Fruit fly (Drosophila melanogaster) whole organism, prepupa: ENCODE measurements around the gene Rassf.
A peak's percentile ranks its signal among the peaks of the same experiment; 100 is the strongest.

Source experiments
- Blimp-1 ChIP-seq: fragments of 200-800 bp; sonication (Bioruptor generic); optimal IDR thresholded peaks from 3 replicates; lab custom pipeline; 2017; ENCODE audit warnings: missing biosample characterization, missing genetic modification characterization, mild to moderate bottlenecking, moderate library complexity, missing genetic modification reagents
- CG10669 ChIP-seq: fragments of 200-800 bp; sonication (Bioruptor generic); optimal IDR thresholded peaks from 3 replicates; lab custom pipeline; 2018; ENCODE audit warnings: missing biosample characterization, mild to moderate bottlenecking, missing genetic modification characterization, moderate library complexity
- CG15336 ChIP-seq: fragments of 200-800 bp; sonication (Bioruptor generic); IDR thresholded peaks from 2 replicates; pipeline ENCODE4 v1.3.6; 2022; ENCODE audit warnings: missing biosample characterization, missing genetic modification characterization
- CG1621 ChIP-seq: fragments of 200-800 bp; sonication (Bioruptor generic); optimal IDR thresholded peaks from 3 replicates; lab custom pipeline; 2018; ENCODE audit warnings: missing biosample characterization, mild to moderate bottlenecking, missing genetic modification characterization
- CG3032 ChIP-seq: fragments of 200-800 bp; optimal IDR thresholded peaks from 2 replicates; lab custom pipeline; 2019; ENCODE audit warnings: missing biosample characterization, mild to moderate bottlenecking, missing genetic modification characterization, moderate library complexity
- CG32006 ChIP-seq: fragments of 200-800 bp; sonication (Bioruptor generic); optimal IDR thresholded peaks from 3 replicates; lab custom pipeline; 2017; ENCODE audit warnings: missing biosample characterization, mild to moderate bottlenecking, missing genetic modification characterization
- CG34406 ChIP-seq: fragments of 200-800 bp; sonication (Bioruptor generic); optimal IDR thresholded peaks from 3 replicates; lab custom pipeline; 2016; ENCODE audit warnings: missing biosample characterization, missing genetic modification characterization
- CG4318 ChIP-seq: fragments of 200-800 bp; sonication (Bioruptor generic); optimal IDR thresholded peaks from 3 replicates; lab custom pipeline; 2017; ENCODE audit warnings: missing biosample characterization, mild to moderate bottlenecking, missing genetic modification characterization
- CG6163 ChIP-seq: fragments of 200-800 bp; sonication (Bioruptor generic); IDR thresholded peaks from 3 replicates; pipeline ENCODE4 v1.3.6; 2022; ENCODE audit warnings: missing biosample characterization, missing genetic modification characterization
- CG6808 ChIP-seq: fragments of 200-800 bp; sonication (Bioruptor generic); optimal IDR thresholded peaks from 3 replicates; lab custom pipeline; 2017; ENCODE audit warnings: missing biosample characterization, missing genetic modification characterization, mild to moderate bottlenecking, moderate library complexity, missing genetic modification reagents
- CG8119 ChIP-seq: fragments of 200-800 bp; sonication (Bioruptor generic); IDR thresholded peaks from 3 replicates; pipeline ENCODE4 v1.3.6; 2022; ENCODE audit warnings: missing biosample characterization, missing genetic modification characterization
- CG8632 ChIP-seq: fragments of 200-800 bp; sonication (Bioruptor generic); optimal IDR thresholded peaks from 3 replicates; lab custom pipeline; 2016; ENCODE audit warnings: missing biosample characterization, missing genetic modification characterization
- CG9139 ChIP-seq: fragments of 200-800 bp; sonication (Bioruptor generic); optimal IDR thresholded peaks from 3 replicates; lab custom pipeline; 2017; ENCODE audit warnings: missing biosample characterization, mild to moderate bottlenecking, missing genetic modification characterization
- Eip78C ChIP-seq: fragments of 200-800 bp; sonication (Bioruptor generic); peaks from one replicate; lab custom pipeline; 2016; ENCODE audit warnings: missing biosample characterization, missing genetic modification characterization
- Eip93F ChIP-seq: fragments of 200-800 bp; sonication (Bioruptor generic); optimal IDR thresholded peaks from 2 replicates; lab custom pipeline; 2016; ENCODE audit warnings: missing biosample characterization, mild to moderate bottlenecking, missing genetic modification characterization
- Gug ChIP-seq: fragments of 200-800 bp; sonication (Bioruptor generic); IDR thresholded peaks from 2 replicates; pipeline ENCODE4 v1.3.6; 2022; ENCODE audit warnings: missing biosample characterization, missing genetic modification characterization
- Hr38 ChIP-seq: sonication (Bioruptor generic); optimal IDR thresholded peaks from 2 replicates; lab custom pipeline; 2016; ENCODE audit warnings: missing biosample characterization, missing genetic modification characterization
- Hr39 ChIP-seq: fragments of 200-800 bp; sonication (Bioruptor generic); optimal IDR thresholded peaks from 2 replicates; lab custom pipeline; 2016; ENCODE audit warnings: missing biosample characterization, missing genetic modification characterization
- Hr4 ChIP-seq: fragments of 200-800 bp; sonication (Bioruptor generic); optimal IDR thresholded peaks from 3 replicates; lab custom pipeline; 2016; ENCODE audit warnings: missing biosample characterization, missing genetic modification characterization
- Lpt ChIP-seq: fragments of 200-800 bp; sonication (Bioruptor generic); optimal IDR thresholded peaks from 3 replicates; lab custom pipeline; 2016; ENCODE audit warnings: missing biosample characterization, missing genetic modification characterization
- Met ChIP-seq: fragments of 200-800 bp; sonication (Bioruptor generic); optimal IDR thresholded peaks from 3 replicates; lab custom pipeline; 2016; ENCODE audit warnings: missing biosample characterization, missing genetic modification characterization
- OdsH ChIP-seq: fragments of 200-800 bp; sonication (Bioruptor generic); optimal IDR thresholded peaks from 3 replicates; lab custom pipeline; 2016; ENCODE audit warnings: missing biosample characterization, missing genetic modification characterization
- Smox ChIP-seq: fragments of 200-800 bp; sonication (Bioruptor generic); optimal IDR thresholded peaks from 3 replicates; lab custom pipeline; 2016; ENCODE audit warnings: missing biosample characterization, missing genetic modification characterization
- Sox14 ChIP-seq: fragments of 200-800 bp; sonication (Bioruptor generic); optimal IDR thresholded peaks from 3 replicates; lab custom pipeline; 2016; ENCODE audit warnings: missing biosample characterization, missing genetic modification characterization
- acj6 ChIP-seq: fragments of 200-800 bp; sonication (Bioruptor generic); optimal IDR thresholded peaks from 3 replicates; lab custom pipeline; 2016; ENCODE audit warnings: missing biosample characterization, missing genetic modification characterization
- cyc ChIP-seq: fragments of 200-800 bp; sonication (Bioruptor generic); optimal IDR thresholded peaks from 3 replicates; lab custom pipeline; 2016; ENCODE audit warnings: missing biosample characterization, missing genetic modification characterization
- dac ChIP-seq: fragments of 200-800 bp; sonication (Bioruptor generic); optimal IDR thresholded peaks from 2 replicates; lab custom pipeline; 2017; ENCODE audit warnings: missing biosample characterization, mild to moderate bottlenecking, missing genetic modification characterization
- dsx ChIP-seq: fragments of 200-800 bp; optimal IDR thresholded peaks from 3 replicates; lab custom pipeline; 2019; ENCODE audit warnings: missing biosample characterization, mild to moderate bottlenecking, missing genetic modification characterization, moderate library complexity; ENCODE audit not compliant: poor library complexity, severe bottlenecking
- esn ChIP-seq: fragments of 200-800 bp; sonication (Bioruptor generic); optimal IDR thresholded peaks from 2 replicates; lab custom pipeline; 2016; ENCODE audit warnings: missing biosample characterization, mild to moderate bottlenecking, missing genetic modification characterization, moderate library complexity
- fd59A ChIP-seq: fragments of 200-800 bp; sonication (Bioruptor generic); optimal IDR thresholded peaks from 2 replicates; lab custom pipeline; 2017; ENCODE audit warnings: missing biosample characterization, mild to moderate bottlenecking, missing genetic modification characterization, missing genetic modification reagents
- fkh ChIP-seq: fragments of 200-800 bp; sonication (Bioruptor generic); optimal IDR thresholded peaks from 3 replicates; lab custom pipeline; 2017; ENCODE audit warnings: missing biosample characterization, mild to moderate bottlenecking, missing genetic modification characterization, moderate library complexity
- lz ChIP-seq: fragments of 200-800 bp; sonication (Bioruptor generic); optimal IDR thresholded peaks from 3 replicates; lab custom pipeline; 2016; ENCODE audit warnings: missing biosample characterization, missing genetic modification characterization
- net ChIP-seq: fragments of 200-800 bp; sonication (Bioruptor generic); optimal IDR thresholded peaks from 3 replicates; lab custom pipeline; 2016; ENCODE audit warnings: missing biosample characterization, missing genetic modification characterization
- ss ChIP-seq, 2 experiments: fragments of 200-800 bp; sonication (Bioruptor generic); optimal IDR thresholded peaks; 2 replicates in 1 of 2; 3 replicates in 1 of 2; lab custom pipeline; 2017 to 2018; ENCODE audit warnings: mild to moderate bottlenecking in 2 of 2, missing biosample characterization in 2 of 2, missing genetic modification characterization in 2 of 2, moderate library complexity in 1 of 2
- topi ChIP-seq: fragments of 200-800 bp; sonication (Bioruptor generic); optimal IDR thresholded peaks from 3 replicates; lab custom pipeline; 2016; ENCODE audit warnings: missing biosample characterization, missing genetic modification characterization
- vri ChIP-seq: fragments of 200-800 bp; sonication (Bioruptor generic); optimal IDR thresholded peaks from 3 replicates; lab custom pipeline; 2016; ENCODE audit warnings: missing biosample characterization, mild to moderate bottlenecking, missing genetic modification characterization

Rassf gene

dm6 chr3R:23144654-23145053 lies 26.9 kb upstream of the Rassf start (continued):
- TF ChIP-seq CG15336 (GFP tag; lab: Robert Waterston, UW) (peak; percentile 42; the same call in 1 of the 2 replicates), Eip93F (GFP tag; lab: Kevin White, UChicago) (no peak), lz (GFP tag; lab: Kevin White, UChicago) (peak; percentile 1), Hr39 (GFP tag; lab: Kevin White, UChicago) (peak; percentile 45), net (GFP tag; lab: Kevin White, UChicago) (peak; percentile 3), Hr38 (GFP tag; lab: Kevin White, UChicago) (no peak), acj6 (GFP tag; lab: Kevin White, UChicago) (peak; percentile 19), CG8119 (GFP tag; lab: Robert Waterston, UW) (no peak), CG10669 (GFP tag; lab: Kevin White, UChicago) (peak; percentile 26), CG8632 (peak; percentile 22), Smox (GFP tag; lab: Kevin White, UChicago) (peak; percentile 30), CG9139 (GFP tag; lab: Kevin White, UChicago) (no peak), Lpt (GFP tag; lab: Kevin White, UChicago) (no peak), CG1621 (tag; lab: Kevin White, UChicago) (no peak), CG6808 (GFP tag; lab: Kevin White, UChicago) (peak; percentile 48), CG3032 (tag; lab: Kevin White, UChicago) (no peak), dac (no peak), CG34406 (GFP tag; lab: Kevin White, UChicago) (peak; percentile 19), OdsH (peak; percentile 26), topi (peak; percentile 33), Met (GFP tag; lab: Kevin White, UChicago) (peak; percentile 46), dsx (GFP tag; lab: Kevin White, UChicago) (peak; percentile 1), Eip78C (GFP tag; lab: Kevin White, UChicago) (peak; percentile 11), esn (GFP tag; lab: Kevin White, UChicago) (peak; percentile 46), ss (GFP tag; optimal IDR thresholded peaks at IDR 0.05; lab: Kevin White, UChicago) (no peak), CG6163 (no peak), fd59A (GFP tag; lab: Kevin White, UChicago) (no peak), Sox14 (GFP tag; lab: Kevin White, UChicago) (peak; percentile 19)

dm6 chr3R:23143440-23143839 lies 25.7 kb upstream of the Rassf start:
- TF ChIP-seq fkh (GFP tag; lab: Kevin White, UChicago), result no peak
- TF ChIP-seq Hr4 (GFP tag; lab: Kevin White, UChicago), result no peak
- no peak for TF ChIP-seq Gug (GFP tag; lab: Robert Waterston, UW)
- TF ChIP-seq CG32006 (GFP tag; lab: Kevin White, UChicago), result no peak
- no peak for TF ChIP-seq CG4318
- no peak for TF ChIP-seq cyc
- TF ChIP-seq Met (GFP tag; lab: Kevin White, UChicago), result no peak
- TF ChIP-seq CG8632, result no peak
- TF ChIP-seq Eip78C (GFP tag; lab: Kevin White, UChicago), result no peak
- TF ChIP-seq CG8119 (GFP tag; lab: Robert Waterston, UW), result no peak
- TF ChIP-seq topi, result no peak

- TF ChIP-seq Eip93F (GFP tag; lab: Kevin White, UChicago), result no peak
- no peak for TF ChIP-seq CG9139 (GFP tag; lab: Kevin White, UChicago)
- TF ChIP-seq Blimp-1, result peak; percentile 57
- no peak for TF ChIP-seq CG32006 (GFP tag; lab: Kevin White, UChicago)
- peak; percentile 9 for TF ChIP-seq dsx (GFP tag; lab: Kevin White, UChicago)
- no peak for TF ChIP-seq Gug (GFP tag; lab: Robert Waterston, UW)
- peak; percentile 15 to 40 for TF ChIP-seq ss (GFP tag; optimal IDR thresholded peaks at IDR 0.05; lab: Kevin White, UChicago)
- peak; percentile 4 for TF ChIP-seq fkh (GFP tag; lab: Kevin White, UChicago)
- peak; percentile 59 for TF ChIP-seq Eip78C (GFP tag; lab: Kevin White, UChicago)
- TF ChIP-seq CG8119 (GFP tag; lab: Robert Waterston, UW), result 0 out of 3 replicates have a peak, but pooled peaks have one; percentile 16
- TF ChIP-seq vri (GFP tag; lab: Kevin White, UChicago), result peak; percentile 19
- no peak for TF ChIP-seq Sox14 (GFP tag; lab: Kevin White, UChicago)
- TF ChIP-seq Lpt (GFP tag; lab: Kevin White, UChicago), result no peak
- TF ChIP-seq, all 60 proteins: peak for 7
Observed at dm6 chr3R:23141678-23142338, 24.1 kb upstream of the Rassf start, which contains the start of gene hh. hh (minus strand) TSS chr3R:23141906.
